Worm (Caenorhabditis elegans) whole organism, mixed stage, embryonic: Measurements from ENCODE around the gene egl-3.

Experiments
- M03D4.4 ChIP-seq: sonication (generic microtip); optimal IDR thresholded peaks from 2 replicates; lab custom pipeline; 2017; ENCODE audit warnings: mild to moderate bottlenecking, missing genetic modification characterization, missing compliant biosample characterization
- blmp-1 ChIP-seq: fragments of 150-350 bp; optimal IDR thresholded peaks from 2 replicates; lab custom pipeline; 2014; ENCODE audit warnings: missing biosample characterization, missing genetic modification characterization
- ceh-39 ChIP-seq: fragments of 150-350 bp; optimal IDR thresholded peaks from 2 replicates; lab custom pipeline; 2014; ENCODE audit warnings: missing biosample characterization, missing genetic modification characterization
- ceh-43 ChIP-seq: fragments of 200-800 bp; sonication (Bioruptor generic); optimal IDR thresholded peaks from 2 replicates; lab custom pipeline; 2018; ENCODE audit warnings: mild to moderate bottlenecking, missing genetic modification characterization, moderate library complexity, missing compliant biosample characterization
- ceh-83 ChIP-seq: fragments of 200-800 bp; sonication (Bioruptor generic); optimal IDR thresholded peaks from 2 replicates; lab custom pipeline; 2018; ENCODE audit warnings: mild to moderate bottlenecking, missing genetic modification characterization, missing compliant biosample characterization
- ces-1 ChIP-seq: fragments of 150-350 bp; optimal IDR thresholded peaks from 2 replicates; lab custom pipeline; 2014; ENCODE audit warnings: missing biosample characterization, missing genetic modification reagents, missing genetic modification characterization
- cnd-1 ChIP-seq: fragments of 200-800 bp; sonication (Bioruptor generic); optimal IDR thresholded peaks from 2 replicates; lab custom pipeline; 2018; ENCODE audit warnings: mild to moderate bottlenecking, missing genetic modification characterization, missing compliant biosample characterization
- elt-1 ChIP-seq: sonication (generic microtip); optimal IDR thresholded peaks from 2 replicates; lab custom pipeline; 2017; ENCODE audit warnings: missing genetic modification characterization, mild to moderate bottlenecking, missing compliant biosample characterization, antibody characterized with exemption, moderate library complexity, borderline replicate concordance; ENCODE audit not compliant: insufficient read depth
- elt-3 ChIP-seq: fragments of 150-350 bp; optimal IDR thresholded peaks from 2 replicates; lab custom pipeline; 2014; ENCODE audit warnings: missing biosample characterization, missing genetic modification characterization
- flh-1 ChIP-seq: fragments of 200-800 bp; sonication (Bioruptor generic); optimal IDR thresholded peaks from 2 replicates; lab custom pipeline; 2018; ENCODE audit warnings: mild to moderate bottlenecking, missing genetic modification characterization, moderate library complexity, missing compliant biosample characterization
- ham-2 ChIP-seq: fragments of 200-800 bp; sonication (Bioruptor generic); optimal IDR thresholded peaks from 2 replicates; lab custom pipeline; 2018; ENCODE audit warnings: mild to moderate bottlenecking, missing genetic modification characterization, missing compliant biosample characterization
- lin-13 ChIP-seq: fragments of 150-350 bp; optimal IDR thresholded peaks from 2 replicates; lab custom pipeline; 2014; ENCODE audit warnings: missing biosample characterization, missing genetic modification characterization
- lin-32 ChIP-seq: fragments of 200-800 bp; sonication (Bioruptor generic); optimal IDR thresholded peaks from 2 replicates; lab custom pipeline; 2018; ENCODE audit warnings: mild to moderate bottlenecking, missing genetic modification characterization, missing compliant biosample characterization
- lsy-2 ChIP-seq: fragments of 150-350 bp; optimal IDR thresholded peaks from 2 replicates; lab custom pipeline; 2014; ENCODE audit warnings: missing biosample characterization, missing genetic modification characterization
- mab-5 ChIP-seq: fragments of 150-350 bp; optimal IDR thresholded peaks from 2 replicates; lab custom pipeline; 2014; ENCODE audit warnings: missing biosample characterization, missing genetic modification characterization
- mep-1 ChIP-seq: fragments of 150-350 bp; optimal IDR thresholded peaks from 2 replicates; lab custom pipeline; 2017; ENCODE audit warnings: missing biosample characterization, missing genetic modification reagents, missing genetic modification characterization, inconsistent platforms
- mls-2 ChIP-seq: sonication (generic microtip); optimal IDR thresholded peaks from 2 replicates; lab custom pipeline; 2016; ENCODE audit warnings: mild to moderate bottlenecking, missing genetic modification characterization, moderate library complexity, missing compliant biosample characterization
- nhr-12 ChIP-seq: fragments of 150-350 bp; optimal IDR thresholded peaks from 2 replicates; lab custom pipeline; 2014; ENCODE audit warnings: missing biosample characterization, missing genetic modification characterization
- nhr-237 ChIP-seq: fragments of 150-350 bp; optimal IDR thresholded peaks from 2 replicates; lab custom pipeline; 2014; ENCODE audit warnings: missing biosample characterization, missing genetic modification characterization
- nhr-28 ChIP-seq: fragments of 150-350 bp; optimal IDR thresholded peaks from 2 replicates; lab custom pipeline; 2014; ENCODE audit warnings: missing biosample characterization, missing genetic modification characterization
- nhr-76 ChIP-seq: sonication (generic microtip); optimal IDR thresholded peaks from 2 replicates; lab custom pipeline; 2017; ENCODE audit warnings: missing biosample characterization, missing genetic modification characterization
- sem-2 ChIP-seq: fragments of 200-800 bp; sonication (Bioruptor generic); optimal IDR thresholded peaks from 2 replicates; lab custom pipeline; 2018; ENCODE audit warnings: mild to moderate bottlenecking, missing genetic modification characterization, missing compliant biosample characterization
- sptf-1 ChIP-seq: sonication (generic microtip); optimal IDR thresholded peaks from 2 replicates; lab custom pipeline; 2017; ENCODE audit warnings: mild to moderate bottlenecking, missing genetic modification characterization, moderate library complexity, missing compliant biosample characterization
- tbx-8 ChIP-seq: fragments of 200-800 bp; sonication (Bioruptor generic); optimal IDR thresholded peaks from 2 replicates; lab custom pipeline; 2018; ENCODE audit warnings: mild to moderate bottlenecking, missing genetic modification characterization, moderate library complexity, missing compliant biosample characterization
- unc-120 ChIP-seq: sonication (generic microtip); optimal IDR thresholded peaks from 2 replicates; lab custom pipeline; 2017; ENCODE audit warnings: missing genetic modification characterization, missing compliant biosample characterization; ENCODE audit not compliant: poor library complexity, severe bottlenecking
- unc-39 ChIP-seq: fragments of 150-350 bp; optimal IDR thresholded peaks from 2 replicates; lab custom pipeline; 2014; ENCODE audit warnings: missing biosample characterization, missing genetic modification characterization
- unc-62 ChIP-seq: fragments of 150-350 bp; optimal IDR thresholded peaks from 2 replicates; lab custom pipeline; 2014; ENCODE audit warnings: missing biosample characterization, missing genetic modification reagents, missing genetic modification characterization
- zip-8 ChIP-seq: fragments of 150-350 bp; optimal IDR thresholded peaks from 2 replicates; lab custom pipeline; 2014; ENCODE audit warnings: missing biosample characterization, missing genetic modification characterization
- ztf-11 ChIP-seq: fragments of 150-350 bp; optimal IDR thresholded peaks from 2 replicates; lab custom pipeline; 2014; ENCODE audit warnings: missing biosample characterization, missing genetic modification characterization

The egl-3 gene

ce11 chrV:10173653-10174052 lies at the start of gene egl-3:
Gene egl-3 (minus strand): TSS chrV:10173753.
- no peak for TF ChIP-seq ham-2 (GFP tag; lab: Kevin White, UChicago)
- no peak for TF ChIP-seq M03D4.4 (tag; lab: Kevin White, UChicago)
- no peak for TF ChIP-seq ztf-11 (tag; lab: Kevin White, UChicago)
- no peak for TF ChIP-seq sem-2 (GFP tag; lab: Kevin White, UChicago)
- TF ChIP-seq mab-5 (tag; lab: Kevin White, UChicago) = no peak
- no peak for TF ChIP-seq cnd-1 (tag; lab: Kevin White, UChicago)
- no peak for TF ChIP-seq zip-8
- no peak for TF ChIP-seq sptf-1 (tag; lab: Kevin White, UChicago)
- TF ChIP-seq elt-1 (tag; lab: Kevin White, UChicago) = no peak
- TF ChIP-seq unc-39 (tag; lab: Kevin White, UChicago) = no peak
- TF ChIP-seq nhr-28 = no peak
- no peak for TF ChIP-seq tbx-8 (GFP tag; lab: Kevin White, UChicago)
- TF ChIP-seq nhr-76 = no peak
- no peak for TF ChIP-seq elt-3
- TF ChIP-seq ceh-43 (GFP tag; lab: Kevin White, UChicago) = no peak
- TF ChIP-seq ceh-39 = no peak

DNA sequence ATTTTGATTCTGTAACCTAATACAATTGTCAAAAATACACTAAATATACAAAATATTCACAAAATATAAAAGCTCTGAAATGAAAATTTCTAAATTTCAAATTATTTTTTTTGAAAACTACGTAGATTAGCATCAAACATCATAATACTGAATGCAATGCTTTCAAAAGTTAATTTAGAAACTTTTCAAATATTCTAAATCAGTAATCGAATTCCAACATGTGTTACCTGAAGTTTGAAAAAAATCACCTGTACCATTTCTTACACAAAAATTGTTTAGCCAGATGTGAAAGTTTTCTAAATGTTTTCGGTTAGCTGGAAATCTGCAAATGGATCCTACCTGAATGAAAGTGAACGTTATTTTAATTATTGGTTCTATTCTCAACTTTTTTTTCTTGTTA lies 48.5 kb upstream of the egl-3 start, which contains the start of gene C12D8.20:
C12D8.20 (plus strand) TSS at position 301 of the 400 bp plus-strand sequence.
- no peak for TF ChIP-seq ceh-43 (GFP tag; lab: Kevin White, UChicago)

ce11 chrV:10221317-10221716 lies 47.8 kb upstream of the egl-3 start, which contains the start of the genes fipr-5 and fipr-9:
Gene fipr-5 (minus strand): TSS chrV:10221417.
Gene fipr-9 (plus strand): TSS chrV:10221662.
- TF ChIP-seq nhr-237 (tag; lab: Kevin White, UChicago) (no peak), tbx-8 (GFP tag; lab: Kevin White, UChicago) (no peak), cnd-1 (tag; lab: Kevin White, UChicago) (no peak), elt-3 (no peak), ceh-83 (no peak), ham-2 (GFP tag; lab: Kevin White, UChicago) (no peak), lin-32 (GFP tag; lab: Kevin White, UChicago) (no peak), nhr-76 (no peak), mab-5 (tag; lab: Kevin White, UChicago) (no peak), ceh-39 (no peak), nhr-28 (no peak), lin-13 (tag; lab: Kevin White, UChicago) (no peak), flh-1 (GFP tag; lab: Kevin White, UChicago) (no peak), ces-1 (GFP tag; lab: Kevin White, UChicago) (no peak), sem-2 (GFP tag; lab: Kevin White, UChicago) (no peak)

ce11 chrV:10220605-10221004 lies 47.1 kb upstream of the egl-3 start, which contains the start of gene C12D8.13:
Gene C12D8.13 (minus strand): TSS chrV:10220705.
- TF ChIP-seq nhr-76 = no peak

- TF ChIP-seq lin-13 (tag; lab: Kevin White, UChicago) (no peak), lin-32 (GFP tag; lab: Kevin White, UChicago) (no peak), unc-62 (GFP tag; lab: Kevin White, UChicago) (no peak), nhr-76 (no peak), zip-8 (no peak), nhr-237 (tag; lab: Kevin White, UChicago) (no peak), unc-39 (tag; lab: Kevin White, UChicago) (no peak), ceh-39 (no peak), blmp-1 (tag; lab: Kevin White, UChicago) (no peak), ceh-83 (no peak), nhr-28 (no peak)
These were observed 43.2 kb upstream of the egl-3 start, which contains the start of gene ZK856.14 for ce11 chrV:10216724-10217123. Gene ZK856.14 (plus strand): TSS chrV:10217024.

- TF ChIP-seq flh-1 (GFP tag; lab: Kevin White, UChicago) = no peak
- TF ChIP-seq mep-1 (tag; lab: Kevin White, UChicago) = no peak
- no peak for TF ChIP-seq zip-8
- TF ChIP-seq mls-2 (tag; lab: Kevin White, UChicago) = no peak
- TF ChIP-seq ceh-43 (GFP tag; lab: Kevin White, UChicago) = no peak
- no peak for TF ChIP-seq elt-3
- no peak for TF ChIP-seq ceh-39
- no peak for TF ChIP-seq nhr-28
- TF ChIP-seq nhr-12 = no peak
- TF ChIP-seq unc-120 (tag; lab: Kevin White, UChicago) = no peak
- no peak for TF ChIP-seq lsy-2 (tag; lab: Kevin White, UChicago)
These were observed 39.1 kb upstream of the egl-3 start, which contains the start of gene hpo-40 for ce11 chrV:10212627-10213026. Gene hpo-40 (plus strand): TSS chrV:10212927.
